Worm (Caenorhabditis elegans) whole organism, young adult: ENCODE results near the gene srp-7.

Source experiments
- B0019.2 ChIP-seq: fragments of 200-800 bp; sonication (Bioruptor generic); conservative IDR thresholded peaks from 2 replicates; pipeline ENCODE4 v1.3.6; 2022; ENCODE audit warnings: missing genetic modification reagents, missing genetic modification characterization, missing compliant biosample characterization
- B0261.1 ChIP-seq: sonication (generic microtip); optimal IDR thresholded peaks from 2 replicates; lab custom pipeline; 2016; ENCODE audit warnings: mild to moderate bottlenecking, missing genetic modification characterization, moderate library complexity, missing compliant biosample characterization
- B0336.3 ChIP-seq: fragments of 200-800 bp; sonication (Bioruptor generic); IDR thresholded peaks from 2 replicates; pipeline ENCODE4 v1.3.6; 2022; ENCODE audit warnings: missing genetic modification characterization, missing compliant biosample characterization
- C06A6.2 ChIP-seq: fragments of 200-800 bp; sonication (Bioruptor generic); conservative IDR thresholded peaks from 2 replicates; pipeline ENCODE4 v1.3.6; 2022; ENCODE audit warnings: missing genetic modification characterization, missing compliant biosample characterization
- C17E4.6 ChIP-seq: fragments of 200-800 bp; sonication (Bioruptor generic); IDR thresholded peaks from 2 replicates; pipeline ENCODE4 v1.3.6; 2022; ENCODE audit warnings: missing genetic modification reagents, missing genetic modification characterization, missing compliant biosample characterization
- F22D6.2 ChIP-seq: sonication (generic microtip); optimal IDR thresholded peaks from 2 replicates; lab custom pipeline; 2016; ENCODE audit warnings: mild to moderate bottlenecking, missing genetic modification characterization, missing compliant biosample characterization
- F33H1.4 ChIP-seq: fragments of 200-800 bp; sonication (Bioruptor generic); IDR thresholded peaks from 2 replicates; pipeline ENCODE4 v1.3.6; 2022; ENCODE audit warnings: missing genetic modification reagents, missing genetic modification characterization, missing compliant biosample characterization
- Y56A3A.18 ChIP-seq: fragments of 200-800 bp; sonication (Bioruptor generic); IDR thresholded peaks from 2 replicates; pipeline ENCODE4 v1.3.6; 2022; ENCODE audit warnings: missing genetic modification reagents, missing genetic modification characterization, missing compliant biosample characterization
- akir-1 ChIP-seq: fragments of 200-800 bp; sonication (Bioruptor generic); optimal IDR thresholded peaks from 2 replicates; lab custom pipeline; 2018; ENCODE audit warnings: mild to moderate bottlenecking, missing genetic modification characterization, moderate library complexity, missing compliant biosample characterization
- aptf-2 ChIP-seq: fragments of 200-800 bp; sonication (Bioruptor generic); conservative IDR thresholded peaks from 2 replicates; pipeline ENCODE4 v1.3.6; 2022; ENCODE audit warnings: missing genetic modification reagents, missing genetic modification characterization, missing compliant biosample characterization
- attf-5 ChIP-seq: fragments of 200-800 bp; sonication (Bioruptor generic); optimal IDR thresholded peaks from 2 replicates; lab custom pipeline; 2018; ENCODE audit warnings: mild to moderate bottlenecking, missing genetic modification characterization, missing compliant biosample characterization
- attf-6 ChIP-seq: fragments of 200-800 bp; sonication (Bioruptor generic); IDR thresholded peaks from 2 replicates; pipeline ENCODE4 v1.3.6; 2022; ENCODE audit warnings: missing genetic modification reagents, missing genetic modification characterization, missing compliant biosample characterization
- ceh-79 ChIP-seq: sonication (generic microtip); optimal IDR thresholded peaks from 2 replicates; lab custom pipeline; 2017; ENCODE audit warnings: mild to moderate bottlenecking, missing genetic modification characterization, missing compliant biosample characterization
- ceh-91 ChIP-seq: fragments of 200-800 bp; sonication (Bioruptor generic); IDR thresholded peaks from 2 replicates; pipeline ENCODE4 v1.3.6; 2022; ENCODE audit warnings: missing genetic modification reagents, missing genetic modification characterization, missing compliant biosample characterization
- egl-18 ChIP-seq: fragments of 200-800 bp; sonication (Bioruptor generic); IDR thresholded peaks from 2 replicates; pipeline ENCODE4 v1.3.6; 2022; ENCODE audit warnings: missing genetic modification reagents, missing genetic modification characterization, missing compliant biosample characterization
- egrh-3 ChIP-seq: fragments of 200-800 bp; sonication (Bioruptor generic); IDR thresholded peaks from 2 replicates; pipeline ENCODE4 v1.3.6; 2022; ENCODE audit warnings: missing genetic modification reagents, missing genetic modification characterization, missing compliant biosample characterization
- ekl-4 ChIP-seq: fragments of 200-800 bp; sonication (Bioruptor generic); IDR thresholded peaks from 2 replicates; pipeline ENCODE4 v1.3.6; 2022; ENCODE audit warnings: missing genetic modification reagents, missing genetic modification characterization, missing compliant biosample characterization
- fkh-3 ChIP-seq: sonication (generic microtip); optimal IDR thresholded peaks from 2 replicates; lab custom pipeline; 2016; ENCODE audit warnings: mild to moderate bottlenecking, missing genetic modification characterization, missing compliant biosample characterization
- gei-17 ChIP-seq: fragments of 200-800 bp; sonication (Bioruptor generic); optimal IDR thresholded peaks from 2 replicates; lab custom pipeline; 2018; ENCODE audit warnings: mild to moderate bottlenecking, missing genetic modification characterization, missing compliant biosample characterization
- him-1 ChIP-seq: sonication (generic microtip); optimal IDR thresholded peaks from 2 replicates; lab custom pipeline; 2016; ENCODE audit warnings: missing genotype, missing genetic modification reagents, missing genetic modification characterization, missing compliant biosample characterization
- hmg-1.2 ChIP-seq: fragments of 200-800 bp; sonication (Bioruptor generic); IDR thresholded peaks from 2 replicates; pipeline ENCODE4 v1.3.6; 2022; ENCODE audit warnings: missing genetic modification reagents, missing genetic modification characterization, missing compliant biosample characterization
- hrde-1 ChIP-seq: sonication (generic microtip); optimal IDR thresholded peaks from 2 replicates; lab custom pipeline; 2016; ENCODE audit warnings: missing genetic modification characterization, mild to moderate bottlenecking, missing compliant biosample characterization, moderate library complexity, missing genotype, missing genetic modification reagents, borderline replicate concordance
- lin-54 ChIP-seq: fragments of 200-800 bp; sonication (Bioruptor generic); optimal IDR thresholded peaks from 2 replicates; lab custom pipeline; 2018; ENCODE audit warnings: mild to moderate bottlenecking, missing genetic modification characterization, missing compliant biosample characterization
- mcd-1 ChIP-seq: fragments of 200-800 bp; sonication (Bioruptor generic); IDR thresholded peaks from 2 replicates; pipeline ENCODE4 v1.3.6; 2022; ENCODE audit warnings: missing genetic modification reagents, missing genetic modification characterization, missing compliant biosample characterization
- nfya-2 ChIP-seq: fragments of 200-800 bp; sonication (Bioruptor generic); IDR thresholded peaks from 2 replicates; pipeline ENCODE4 v1.3.6; 2022; ENCODE audit warnings: missing genetic modification reagents, missing genetic modification characterization, missing compliant biosample characterization
- nfyb-1 ChIP-seq: fragments of 200-800 bp; sonication (Bioruptor generic); IDR thresholded peaks from 2 replicates; pipeline ENCODE4 v1.3.6; 2022; ENCODE audit warnings: missing genetic modification reagents, missing genetic modification characterization, missing compliant biosample characterization
- nhr-120 ChIP-seq: fragments of 200-800 bp; sonication (Bioruptor generic); IDR thresholded peaks from 2 replicates; pipeline ENCODE4 v1.3.6; 2022; ENCODE audit warnings: missing genetic modification characterization, missing compliant biosample characterization
- nhr-179 ChIP-seq: sonication (generic microtip); optimal IDR thresholded peaks from 2 replicates; lab custom pipeline; 2016; ENCODE audit warnings: mild to moderate bottlenecking, missing genetic modification characterization, missing compliant biosample characterization
- nhr-80 ChIP-seq: sonication (generic microtip); optimal IDR thresholded peaks from 2 replicates; lab custom pipeline; 2016; ENCODE audit warnings: missing genetic modification characterization, missing compliant biosample characterization
- nhr-90 ChIP-seq: sonication (generic microtip); optimal IDR thresholded peaks from 2 replicates; lab custom pipeline; 2016; ENCODE audit warnings: missing genotype, mild to moderate bottlenecking, missing genetic modification characterization, missing compliant biosample characterization
- pha-4 ChIP-seq: fragments of 150-350 bp; sonication (generic microtip); optimal IDR thresholded peaks from 2 replicates; lab custom pipeline; 2014; ENCODE audit warnings: missing biosample characterization, missing genetic modification reagents, missing genetic modification characterization
- repo-1 ChIP-seq: sonication (generic microtip); optimal IDR thresholded peaks from 2 replicates; lab custom pipeline; 2017; ENCODE audit warnings: mild to moderate bottlenecking, missing genetic modification characterization, missing compliant biosample characterization
- snpc-1.3 ChIP-seq: sonication (generic microtip); optimal IDR thresholded peaks from 2 replicates; lab custom pipeline; 2017; ENCODE audit warnings: missing genetic modification characterization, mild to moderate bottlenecking, missing compliant biosample characterization, antibody characterized with exemption, moderate library complexity, missing genotype, missing genetic modification reagents; ENCODE audit not compliant: insufficient read depth
- somi-1 ChIP-seq: fragments of 200-800 bp; sonication (Bioruptor generic); optimal IDR thresholded peaks from 2 replicates; lab custom pipeline; 2018; ENCODE audit warnings: mild to moderate bottlenecking, missing genetic modification characterization, missing compliant biosample characterization
- unc-130 ChIP-seq: sonication (generic microtip); optimal IDR thresholded peaks from 2 replicates; lab custom pipeline; 2016; ENCODE audit warnings: missing genetic modification reagents, missing genetic modification characterization, missing compliant biosample characterization
- zfh-2 ChIP-seq: fragments of 200-800 bp; sonication (Bioruptor generic); conservative IDR thresholded peaks from 2 replicates; pipeline ENCODE4 v1.3.6; 2022; ENCODE audit warnings: missing genetic modification reagents, missing genetic modification characterization, missing compliant biosample characterization
- zim-3 ChIP-seq: sonication (generic microtip); optimal IDR thresholded peaks from 2 replicates; lab custom pipeline; 2017; ENCODE audit warnings: mild to moderate bottlenecking, missing genetic modification characterization, moderate library complexity, missing compliant biosample characterization
- ztf-26 ChIP-seq: sonication (generic microtip); optimal IDR thresholded peaks from 2 replicates; lab custom pipeline; 2017; ENCODE audit warnings: missing genetic modification characterization, missing compliant biosample characterization
- ztf-3 ChIP-seq: fragments of 200-800 bp; sonication (Bioruptor generic); optimal IDR thresholded peaks from 2 replicates; lab custom pipeline; 2018; ENCODE audit warnings: mild to moderate bottlenecking, missing genetic modification characterization, missing compliant biosample characterization
- ztf-6 ChIP-seq: fragments of 200-800 bp; sonication (Bioruptor generic); IDR thresholded peaks from 2 replicates; pipeline ENCODE4 v1.3.6; 2022; ENCODE audit warnings: missing genetic modification reagents, missing genetic modification characterization, missing compliant biosample characterization

srp-7 gene

DNA sequence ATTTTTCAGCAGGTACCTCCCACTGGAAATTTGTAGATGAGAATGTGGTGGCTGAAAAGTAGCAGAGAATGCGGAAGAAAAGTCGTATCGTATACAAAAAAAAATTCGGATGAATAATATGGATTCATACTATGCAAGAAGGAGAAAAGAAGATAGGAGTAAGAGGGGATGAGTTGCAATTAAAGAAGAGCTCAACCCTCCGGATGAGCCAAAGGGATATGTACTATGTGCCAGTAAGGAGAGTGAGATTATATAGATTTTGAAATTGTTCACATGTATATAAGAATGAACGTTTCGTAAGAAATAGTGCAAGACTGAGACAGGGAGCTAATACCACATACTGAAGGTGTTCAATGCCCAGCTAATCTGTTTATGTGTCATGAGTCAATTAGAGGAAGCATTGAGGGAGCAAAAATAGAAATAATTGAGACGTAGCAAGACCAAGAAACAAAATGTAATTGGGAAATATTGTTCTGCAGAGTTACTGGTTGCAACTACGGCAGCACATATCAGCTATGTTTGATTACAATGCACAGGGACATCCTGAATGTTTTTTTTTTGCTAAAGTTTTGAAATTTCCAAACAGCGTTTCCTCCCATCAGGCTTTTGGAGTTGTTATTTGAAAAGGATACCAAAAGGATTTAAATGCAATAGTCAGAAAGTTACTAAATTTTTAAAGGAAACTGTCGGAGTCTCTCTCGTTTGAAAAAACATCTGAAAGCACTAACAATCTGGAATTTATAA, 10.5 kb upstream of the srp-7 start, which contains the start of gene F20D6.8:
TSS of gene F20D6.8 (minus strand) at position 51 of the 744 bp plus-strand sequence.
- TF ChIP-seq B0019.2 (no peak), ceh-91 (GFP tag; lab: Robert Waterston, UW) (no peak), lin-54 (GFP tag; lab: Kevin White, UChicago) (no peak), hrde-1 (tag; lab: Kevin White, UChicago) (no peak), egrh-3 (no peak), zfh-2 (GFP tag; lab: Robert Waterston, UW) (no peak)

DNA sequence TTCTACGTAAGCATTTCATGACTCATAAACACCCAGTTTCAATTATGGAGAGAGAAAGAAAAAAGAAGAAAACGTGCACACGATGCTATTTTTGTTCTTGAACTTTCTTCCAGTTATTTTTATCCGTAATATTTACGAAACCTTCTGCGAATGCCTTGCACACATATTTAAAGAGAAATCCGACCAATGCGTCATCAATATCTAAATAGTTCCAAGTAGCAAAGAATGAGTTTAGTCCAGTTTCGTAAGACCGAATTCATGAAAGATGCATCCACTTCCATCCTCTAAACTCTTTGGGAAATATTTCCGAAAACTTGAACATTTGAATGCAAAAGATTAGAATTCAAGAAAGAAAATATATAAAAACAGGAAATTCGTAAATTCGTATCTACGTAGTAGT, 9.8 kb upstream of the srp-7 start:
- TF ChIP-seq mcd-1 (GFP tag; lab: Robert Waterston, UW), result no peak
- no peak for TF ChIP-seq gei-17 (GFP tag; lab: Kevin White, UChicago)
- no peak for TF ChIP-seq pha-4
- no peak for TF ChIP-seq fkh-3
- TF ChIP-seq B0336.3, result no peak
- TF ChIP-seq F33H1.4 (GFP tag; lab: Robert Waterston, UW), result no peak
- no peak for TF ChIP-seq zim-3 (tag; lab: Kevin White, UChicago)
- TF ChIP-seq, all 124 proteins: peak for 0

DNA sequence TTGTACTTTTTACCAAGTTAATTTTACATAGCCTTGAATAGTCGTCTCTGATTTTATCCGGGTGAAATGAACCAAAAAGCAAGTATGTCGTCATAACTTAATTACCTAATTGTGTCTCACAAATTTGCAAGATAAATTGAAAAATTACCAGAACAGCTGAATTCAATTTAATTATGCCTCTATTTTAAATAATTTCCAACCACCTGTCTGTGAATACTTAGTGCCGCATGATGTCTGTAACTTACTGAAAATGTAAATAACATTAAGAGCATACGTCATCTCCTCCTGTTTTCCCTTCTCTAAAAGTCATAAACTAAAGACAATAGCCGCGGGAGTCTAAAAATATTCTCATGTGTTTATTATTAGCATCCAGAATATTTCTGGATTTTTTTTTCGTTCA, 8.6 kb upstream of the srp-7 start:
- no peak for TF ChIP-seq nhr-80 (tag; lab: Kevin White, UChicago)

DNA sequence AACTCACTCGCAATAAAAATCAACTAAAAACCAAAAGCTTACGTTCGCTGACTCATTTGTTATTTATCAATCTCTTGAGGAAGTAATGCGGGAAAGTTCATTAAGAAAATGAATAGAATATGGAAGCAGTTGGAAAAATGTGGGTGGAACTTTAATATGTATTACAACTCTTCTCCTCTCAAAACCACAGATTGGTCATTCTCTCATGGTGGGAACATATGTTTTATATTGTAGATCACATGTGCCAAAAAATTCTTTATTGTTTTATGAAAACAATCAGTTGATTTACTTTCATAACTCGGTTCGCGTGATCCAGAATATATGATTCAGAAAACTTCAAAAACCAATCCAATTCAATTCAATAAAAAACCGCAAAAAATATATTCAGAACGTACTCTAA, 7.2 kb upstream of the srp-7 start:
- TF ChIP-seq ceh-79 (tag; lab: Kevin White, UChicago) (no peak), nfya-2 (GFP tag; lab: Robert Waterston, UW) (no peak), B0261.1 (tag; lab: Kevin White, UChicago) (no peak), B0336.3 (no peak), unc-130 (GFP tag; lab: Kevin White, UChicago) (no peak), nhr-120 (no peak), nhr-179 (tag; lab: Kevin White, UChicago) (no peak), hmg-1.2 (no peak), mcd-1 (GFP tag; lab: Robert Waterston, UW) (no peak), C17E4.6 (GFP tag; lab: Robert Waterston, UW) (no peak), Y56A3A.18 (no peak), ekl-4 (no peak), nhr-90 (tag; lab: Kevin White, UChicago) (no peak), snpc-1.3 (tag; lab: Kevin White, UChicago) (no peak), ztf-6 (GFP tag; lab: Robert Waterston, UW) (no peak), repo-1 (tag; lab: Kevin White, UChicago) (no peak), nfyb-1 (GFP tag; lab: Robert Waterston, UW) (no peak)

DNA sequence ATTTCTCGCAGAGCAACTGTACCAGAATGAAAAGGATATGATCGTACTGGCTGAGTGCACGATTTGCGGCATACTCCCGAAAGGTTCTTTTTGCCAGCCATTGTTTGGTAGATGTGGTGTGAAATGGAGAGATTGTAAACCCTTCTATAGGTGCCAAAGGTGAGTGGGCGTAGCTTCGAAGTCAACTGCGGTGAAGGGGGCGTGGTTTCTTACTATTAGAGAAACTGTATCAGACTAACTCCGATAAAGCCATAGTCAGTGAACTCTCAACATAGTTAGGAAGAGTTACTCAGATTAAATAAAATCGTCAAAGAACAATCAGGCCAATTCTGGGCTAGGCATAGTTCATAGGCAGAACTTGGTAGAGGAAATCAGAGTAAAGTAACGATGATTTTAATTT, 1.6 kb upstream of the srp-7 start, which contains the start of gene F20D6.9:
TSS of gene F20D6.9 (minus strand) at position 101 of the 400 bp plus-strand sequence.
- TF ChIP-seq him-1 (tag; lab: Kevin White, UChicago) (no peak), attf-5 (GFP tag; lab: Kevin White, UChicago) (no peak), somi-1 (no peak), B0336.3 (no peak), C06A6.2 (GFP tag; lab: Robert Waterston, UW) (no peak), ztf-3 (GFP tag; lab: Kevin White, UChicago) (no peak), ztf-26 (tag; lab: Kevin White, UChicago) (no peak), F22D6.2 (no peak), akir-1 (no peak), aptf-2 (GFP tag; lab: Robert Waterston, UW) (no peak), egl-18 (GFP tag; lab: Robert Waterston, UW) (no peak), attf-6 (GFP tag; lab: Robert Waterston, UW) (no peak)
- TF ChIP-seq, all 124 proteins: peak for 0
